Worm (Caenorhabditis elegans): ENCODE measurements around the gene rev-1.
A peak's percentile ranks its signal among the peaks of the same experiment; 100 is the strongest.

rev-1 gene

DNA sequence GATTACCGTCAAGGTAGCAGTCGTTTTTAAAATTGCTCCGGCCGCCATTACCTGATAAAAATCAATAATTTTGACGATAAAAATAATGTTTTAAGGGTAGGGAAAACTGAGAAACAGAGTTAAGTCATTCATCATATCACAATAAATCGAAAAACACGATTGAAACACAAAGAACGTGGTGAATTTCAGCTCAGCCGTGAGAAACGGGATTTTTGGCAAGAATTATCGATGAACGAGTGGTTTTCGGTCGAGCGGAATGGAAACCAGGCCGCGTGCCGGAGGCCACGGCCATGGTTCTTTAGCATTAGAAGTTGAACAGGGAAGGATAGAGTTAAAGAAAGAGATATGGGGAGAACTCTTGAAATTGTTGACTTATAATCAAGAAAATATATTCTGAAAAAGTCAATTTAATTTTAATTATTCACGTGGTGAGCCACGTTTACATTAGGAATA lies 21.1 kb upstream of the rev-1 start, which contains the start of the genes vha-4 and T01H3.5:
Gene vha-4, minus strand, starts transcription at position 51 of the 453 bp plus-strand sequence.
Gene T01H3.5, plus strand, starts transcription at position 351 of the 453 bp plus-strand sequence.
- TF ChIP-seq unc-55 (GFP tag; optimal IDR thresholded peaks at IDR 0.05): peak; percentile 16
- TF ChIP-seq C34F6.9 (tag; optimal IDR thresholded peaks at IDR 0.05): no peak
- TF ChIP-seq fos-1 (tag; optimal IDR thresholded peaks at IDR 0.05): peak; percentile 62
- peak; percentile 5 for TF ChIP-seq nhr-129 (tag; optimal IDR thresholded peaks at IDR 0.05)
- TF ChIP-seq lsy-2 (tag; optimal IDR thresholded peaks at IDR 0.05): peak in 1 of 2 experiments; percentile 12
- no peak for TF ChIP-seq ZK546.5 (tag; optimal IDR thresholded peaks at IDR 0.05)

DNA sequence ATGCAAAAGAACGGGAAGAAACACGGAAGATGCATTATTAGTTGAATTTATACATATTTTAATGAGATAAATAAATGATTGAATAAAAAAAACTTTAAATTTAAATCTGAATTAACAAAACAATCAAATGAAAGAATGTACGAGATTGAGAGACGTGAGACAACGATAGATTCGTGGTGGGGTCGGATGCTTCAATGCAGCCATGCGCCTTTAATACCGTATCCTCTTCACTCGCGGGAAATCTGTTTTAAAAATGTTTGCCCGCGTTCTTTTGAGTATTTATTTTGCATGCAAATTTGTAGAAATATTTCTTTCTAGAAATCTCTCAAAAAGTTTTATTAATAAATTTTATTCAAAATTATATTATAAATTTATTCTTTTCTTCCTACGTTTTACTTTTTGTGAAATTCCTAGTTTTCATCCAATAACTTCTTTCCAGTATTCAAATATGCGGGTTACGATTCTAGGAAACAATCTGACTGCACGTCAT lies 20.0 kb upstream of the rev-1 start, which contains the start of gene perm-1:
Gene perm-1, plus strand, starts transcription at position 440 of the 490 bp plus-strand sequence.
- TF ChIP-seq gmeb-1 (tag; optimal IDR thresholded peaks at IDR 0.05) (no peak), Y55F3AM.14 (GFP tag; optimal IDR thresholded peaks at IDR 0.05) (no peak), lsy-2 (tag; optimal IDR thresholded peaks at IDR 0.05) (peak in 1 of 2 experiments; percentile 53), unc-39 (tag; optimal IDR thresholded peaks at IDR 0.05) (no peak), mdl-1 (tag; optimal IDR thresholded peaks at IDR 0.05) (no peak), lin-11 (tag; optimal IDR thresholded peaks at IDR 0.05) (no peak)

DNA sequence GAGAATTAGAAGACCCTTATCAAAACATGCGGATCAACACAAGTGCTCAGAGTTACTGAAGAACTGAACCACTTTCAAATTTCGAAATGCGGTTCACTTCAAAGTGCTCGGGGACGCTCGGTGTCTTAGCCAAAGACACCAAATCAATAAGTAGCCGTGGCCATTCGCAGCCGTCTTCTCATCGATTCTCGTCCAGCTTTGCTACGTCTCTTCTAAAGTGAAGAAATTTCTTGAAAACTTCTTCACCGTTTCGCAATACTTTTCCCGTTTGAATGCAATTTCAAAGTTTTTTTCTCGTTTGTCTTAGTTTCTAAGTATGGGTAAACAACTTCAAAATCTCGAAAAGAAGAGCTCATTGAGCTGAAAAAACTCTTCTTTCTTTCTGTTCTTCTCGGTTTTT lies 15.5 kb upstream of the rev-1 start:
- TF ChIP-seq nhr-12 (tag; optimal IDR thresholded peaks at IDR 0.05) (no peak), lin-13 (GFP tag; optimal IDR thresholded peaks at IDR 0.05) (no peak), gmeb-1 (tag; optimal IDR thresholded peaks at IDR 0.05) (no peak), unc-55 (GFP tag; optimal IDR thresholded peaks at IDR 0.05) (peak; percentile 95), dmd-4 (tag; optimal IDR thresholded peaks at IDR 0.05) (no peak), F13H6.1 (tag; optimal IDR thresholded peaks at IDR 0.05) (no peak), alr-1 (tag; optimal IDR thresholded peaks at IDR 0.05) (no peak), snpc-4 (tag; optimal IDR thresholded peaks at IDR 0.05) (no peak), unc-39 (tag; optimal IDR thresholded peaks at IDR 0.05) (no peak), nhr-21 (tag; optimal IDR thresholded peaks at IDR 0.05) (no peak), lin-11 (tag; optimal IDR thresholded peaks at IDR 0.05) (peak; percentile 23), ztf-11 (tag; optimal IDR thresholded peaks at IDR 0.05) (no peak), aly-2 (tag; optimal IDR thresholded peaks at IDR 0.05) (no peak), skn-1 (tag; optimal IDR thresholded peaks at IDR 0.05) (no peak), ztf-1 (GFP tag; conservative IDR thresholded peaks at IDR 0.05) (no peak), lsy-2 (tag; optimal IDR thresholded peaks at IDR 0.05) (peak in 1 of 2 experiments; percentile 38), ama-1 (optimal IDR thresholded peaks at IDR 0.05) (no peak), C34F6.9 (tag; optimal IDR thresholded peaks at IDR 0.05) (peak; percentile 65), sem-4 (tag; optimal IDR thresholded peaks at IDR 0.05) (no peak), nhr-129 (tag; optimal IDR thresholded peaks at IDR 0.05) (peak; percentile 20), nhr-10 (tag; optimal IDR thresholded peaks at IDR 0.05) (no peak), crh-2 (tag; optimal IDR thresholded peaks at IDR 0.05) (no peak), nhr-6 (tag; optimal IDR thresholded peaks at IDR 0.05) (no peak), mbf-1 (tag; optimal IDR thresholded peaks at IDR 0.05) (no peak), nhr-23 (tag; optimal IDR thresholded peaks at IDR 0.05) (no peak), nhr-77 (tag; optimal IDR thresholded peaks at IDR 0.05) (no peak)

DNA sequence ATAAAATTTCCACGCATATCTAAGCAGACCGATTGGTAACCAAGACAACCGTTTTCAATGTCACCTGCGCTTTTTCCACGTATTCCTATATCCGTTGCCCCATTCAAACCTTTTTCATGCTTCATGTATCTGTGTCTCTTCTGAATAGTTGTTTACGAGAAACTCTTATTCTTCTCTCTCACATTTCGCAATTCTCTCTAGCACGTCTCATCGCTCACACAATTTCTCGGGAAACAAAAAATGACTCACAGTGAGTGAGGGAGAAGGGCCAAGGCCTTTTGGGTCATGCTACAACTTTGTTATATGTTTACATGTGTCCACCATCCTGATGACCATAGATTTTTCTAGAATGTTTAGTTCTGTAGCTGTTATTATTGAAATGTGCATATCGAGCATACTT lies 13.1 kb upstream of the rev-1 start:
- no peak for TF ChIP-seq nhr-237 (tag; optimal IDR thresholded peaks at IDR 0.05)
- no peak for TF ChIP-seq alr-1 (tag; optimal IDR thresholded peaks at IDR 0.05)
- TF ChIP-seq unc-62 (GFP tag; optimal IDR thresholded peaks at IDR 0.05): no peak
- no peak for TF ChIP-seq nhr-11 (tag; optimal IDR thresholded peaks at IDR 0.05)
- no peak for TF ChIP-seq nhr-10 (tag; optimal IDR thresholded peaks at IDR 0.05)
- no peak for TF ChIP-seq sma-3 (GFP tag; optimal IDR thresholded peaks at IDR 0.05)
- peak; percentile 83 for TF ChIP-seq zag-1 (tag; optimal IDR thresholded peaks at IDR 0.05)
- no peak for TF ChIP-seq mdl-1 (tag; optimal IDR thresholded peaks at IDR 0.05)
- TF ChIP-seq snpc-4 (tag; optimal IDR thresholded peaks at IDR 0.05): no peak
- no peak for TF ChIP-seq gmeb-1 (tag; optimal IDR thresholded peaks at IDR 0.05)
- peak; percentile 75 for TF ChIP-seq ztf-4 (tag; optimal IDR thresholded peaks at IDR 0.05)
- no peak for TF ChIP-seq lin-39 (tag; optimal IDR thresholded peaks at IDR 0.05)
- TF ChIP-seq elt-1 (tag; optimal IDR thresholded peaks at IDR 0.05): no peak
- no peak for TF ChIP-seq ceh-82 (tag; optimal IDR thresholded peaks at IDR 0.05)
- TF ChIP-seq ama-1 (optimal IDR thresholded peaks at IDR 0.05): peak; percentile 41
- peak; percentile 58 for TF ChIP-seq fos-1 (tag; optimal IDR thresholded peaks at IDR 0.05)
- TF ChIP-seq C34F6.9 (tag; optimal IDR thresholded peaks at IDR 0.05): peak; percentile 88
- TF ChIP-seq peb-1 (tag; optimal IDR thresholded peaks at IDR 0.05): no peak
- no peak for TF ChIP-seq Y55F3AM.14 (GFP tag; optimal IDR thresholded peaks at IDR 0.05)
- TF ChIP-seq ZK546.5 (tag; optimal IDR thresholded peaks at IDR 0.05): no peak
- no peak for TF ChIP-seq ztf-11 (tag; optimal IDR thresholded peaks at IDR 0.05)
- no peak for TF ChIP-seq nhr-77 (tag; optimal IDR thresholded peaks at IDR 0.05)
- TF ChIP-seq unc-55 (GFP tag; optimal IDR thresholded peaks at IDR 0.05): peak; percentile 44
- TF ChIP-seq lin-13 (GFP tag; optimal IDR thresholded peaks at IDR 0.05): peak; percentile 17
- no peak for TF ChIP-seq egl-27 (tag; optimal IDR thresholded peaks at IDR 0.05)
- no peak for TF ChIP-seq blmp-1 (tag; optimal IDR thresholded peaks at IDR 0.05; ENCODE audit: insufficient read depth)
- no peak for TF ChIP-seq mbf-1 (tag; optimal IDR thresholded peaks at IDR 0.05)
- no peak for TF ChIP-seq nhr-6 (tag; optimal IDR thresholded peaks at IDR 0.05)
- peak; percentile 92 for TF ChIP-seq nhr-129 (tag; optimal IDR thresholded peaks at IDR 0.05)
- peak; percentile 6 for TF ChIP-seq nhr-21 (tag; optimal IDR thresholded peaks at IDR 0.05)
- TF ChIP-seq nhr-25 (tag; optimal IDR thresholded peaks at IDR 0.05): peak; percentile 6
- TF ChIP-seq sma-9 (GFP tag; optimal IDR thresholded peaks at IDR 0.05): peak; percentile 40
- no peak for TF ChIP-seq sma-9 (tag; optimal IDR thresholded peaks at IDR 0.05)
- no peak for TF ChIP-seq aly-2 (tag; optimal IDR thresholded peaks at IDR 0.05)

All from whole organism, L2 larva.